Worm (Caenorhabditis elegans) whole organism, mixed stage, embryonic: Measurements from ENCODE around the gene pfut-1.
A peak's percentile ranks its signal among the peaks of the same experiment; 100 is the strongest.

Source experiments
- M03D4.4 ChIP-seq: sonication (generic microtip); optimal IDR thresholded peaks from 2 replicates; lab custom pipeline; 2017; ENCODE audit warnings: mild to moderate bottlenecking, missing genetic modification characterization, missing compliant biosample characterization
- bed-3 ChIP-seq: fragments of 200-800 bp; sonication (Bioruptor generic); optimal IDR thresholded peaks from 3 replicates; lab custom pipeline; 2018; ENCODE audit warnings: mild to moderate bottlenecking, missing genetic modification characterization, moderate library complexity, missing compliant biosample characterization
- blmp-1 ChIP-seq: fragments of 150-350 bp; optimal IDR thresholded peaks from 2 replicates; lab custom pipeline; 2014; ENCODE audit warnings: missing biosample characterization, missing genetic modification characterization
- ceh-39 ChIP-seq: fragments of 150-350 bp; optimal IDR thresholded peaks from 2 replicates; lab custom pipeline; 2014; ENCODE audit warnings: missing biosample characterization, missing genetic modification characterization
- ceh-43 ChIP-seq: fragments of 200-800 bp; sonication (Bioruptor generic); optimal IDR thresholded peaks from 2 replicates; lab custom pipeline; 2018; ENCODE audit warnings: mild to moderate bottlenecking, missing genetic modification characterization, moderate library complexity, missing compliant biosample characterization
- ceh-83 ChIP-seq: fragments of 200-800 bp; sonication (Bioruptor generic); optimal IDR thresholded peaks from 2 replicates; lab custom pipeline; 2018; ENCODE audit warnings: mild to moderate bottlenecking, missing genetic modification characterization, missing compliant biosample characterization
- ces-1 ChIP-seq: fragments of 150-350 bp; optimal IDR thresholded peaks from 2 replicates; lab custom pipeline; 2014; ENCODE audit warnings: missing biosample characterization, missing genetic modification reagents, missing genetic modification characterization
- cnd-1 ChIP-seq: fragments of 200-800 bp; sonication (Bioruptor generic); optimal IDR thresholded peaks from 2 replicates; lab custom pipeline; 2018; ENCODE audit warnings: mild to moderate bottlenecking, missing genetic modification characterization, missing compliant biosample characterization
- drap-1 ChIP-seq: fragments of 200-800 bp; sonication (Bioruptor generic); optimal IDR thresholded peaks from 3 replicates; lab custom pipeline; 2018; ENCODE audit warnings: mild to moderate bottlenecking, missing genetic modification characterization, missing compliant biosample characterization
- elt-1 ChIP-seq: sonication (generic microtip); optimal IDR thresholded peaks from 2 replicates; lab custom pipeline; 2017; ENCODE audit warnings: missing genetic modification characterization, mild to moderate bottlenecking, missing compliant biosample characterization, antibody characterized with exemption, moderate library complexity, borderline replicate concordance; ENCODE audit not compliant: insufficient read depth
- elt-3 ChIP-seq: fragments of 150-350 bp; optimal IDR thresholded peaks from 2 replicates; lab custom pipeline; 2014; ENCODE audit warnings: missing biosample characterization, missing genetic modification characterization
- flh-1 ChIP-seq: fragments of 200-800 bp; sonication (Bioruptor generic); optimal IDR thresholded peaks from 2 replicates; lab custom pipeline; 2018; ENCODE audit warnings: mild to moderate bottlenecking, missing genetic modification characterization, moderate library complexity, missing compliant biosample characterization
- ham-2 ChIP-seq: fragments of 200-800 bp; sonication (Bioruptor generic); optimal IDR thresholded peaks from 2 replicates; lab custom pipeline; 2018; ENCODE audit warnings: mild to moderate bottlenecking, missing genetic modification characterization, missing compliant biosample characterization
- hlh-1 ChIP-seq: fragments of 150-350 bp; optimal IDR thresholded peaks from 2 replicates; lab custom pipeline; 2014; ENCODE audit warnings: missing biosample characterization, missing genetic modification reagents, missing genetic modification characterization
- lin-13 ChIP-seq: fragments of 150-350 bp; optimal IDR thresholded peaks from 2 replicates; lab custom pipeline; 2014; ENCODE audit warnings: missing biosample characterization, missing genetic modification characterization
- lsy-2 ChIP-seq: fragments of 150-350 bp; optimal IDR thresholded peaks from 2 replicates; lab custom pipeline; 2014; ENCODE audit warnings: missing biosample characterization, missing genetic modification characterization
- mab-5 ChIP-seq: fragments of 150-350 bp; optimal IDR thresholded peaks from 2 replicates; lab custom pipeline; 2014; ENCODE audit warnings: missing biosample characterization, missing genetic modification characterization
- mep-1 ChIP-seq: fragments of 150-350 bp; optimal IDR thresholded peaks from 2 replicates; lab custom pipeline; 2017; ENCODE audit warnings: missing biosample characterization, missing genetic modification reagents, missing genetic modification characterization, inconsistent platforms
- mls-2 ChIP-seq: sonication (generic microtip); optimal IDR thresholded peaks from 2 replicates; lab custom pipeline; 2016; ENCODE audit warnings: mild to moderate bottlenecking, missing genetic modification characterization, moderate library complexity, missing compliant biosample characterization
- nhr-12 ChIP-seq: fragments of 150-350 bp; optimal IDR thresholded peaks from 2 replicates; lab custom pipeline; 2014; ENCODE audit warnings: missing biosample characterization, missing genetic modification characterization
- nhr-2 ChIP-seq: fragments of 150-350 bp; optimal IDR thresholded peaks from 2 replicates; lab custom pipeline; 2014; ENCODE audit warnings: missing biosample characterization, missing genetic modification characterization
- nhr-237 ChIP-seq: fragments of 150-350 bp; optimal IDR thresholded peaks from 2 replicates; lab custom pipeline; 2014; ENCODE audit warnings: missing biosample characterization, missing genetic modification characterization
- nhr-28 ChIP-seq: fragments of 150-350 bp; optimal IDR thresholded peaks from 2 replicates; lab custom pipeline; 2014; ENCODE audit warnings: missing biosample characterization, missing genetic modification characterization
- nhr-76 ChIP-seq: sonication (generic microtip); optimal IDR thresholded peaks from 2 replicates; lab custom pipeline; 2017; ENCODE audit warnings: missing biosample characterization, missing genetic modification characterization
- sptf-1 ChIP-seq: sonication (generic microtip); optimal IDR thresholded peaks from 2 replicates; lab custom pipeline; 2017; ENCODE audit warnings: mild to moderate bottlenecking, missing genetic modification characterization, moderate library complexity, missing compliant biosample characterization
- unc-120 ChIP-seq: sonication (generic microtip); optimal IDR thresholded peaks from 2 replicates; lab custom pipeline; 2017; ENCODE audit warnings: missing genetic modification characterization, missing compliant biosample characterization; ENCODE audit not compliant: poor library complexity, severe bottlenecking
- unc-39 ChIP-seq: fragments of 150-350 bp; optimal IDR thresholded peaks from 2 replicates; lab custom pipeline; 2014; ENCODE audit warnings: missing biosample characterization, missing genetic modification characterization
- unc-62 ChIP-seq: fragments of 150-350 bp; optimal IDR thresholded peaks from 2 replicates; lab custom pipeline; 2014; ENCODE audit warnings: missing biosample characterization, missing genetic modification reagents, missing genetic modification characterization
- zip-8 ChIP-seq: fragments of 150-350 bp; optimal IDR thresholded peaks from 2 replicates; lab custom pipeline; 2014; ENCODE audit warnings: missing biosample characterization, missing genetic modification characterization

The pfut-1 gene

DNA sequence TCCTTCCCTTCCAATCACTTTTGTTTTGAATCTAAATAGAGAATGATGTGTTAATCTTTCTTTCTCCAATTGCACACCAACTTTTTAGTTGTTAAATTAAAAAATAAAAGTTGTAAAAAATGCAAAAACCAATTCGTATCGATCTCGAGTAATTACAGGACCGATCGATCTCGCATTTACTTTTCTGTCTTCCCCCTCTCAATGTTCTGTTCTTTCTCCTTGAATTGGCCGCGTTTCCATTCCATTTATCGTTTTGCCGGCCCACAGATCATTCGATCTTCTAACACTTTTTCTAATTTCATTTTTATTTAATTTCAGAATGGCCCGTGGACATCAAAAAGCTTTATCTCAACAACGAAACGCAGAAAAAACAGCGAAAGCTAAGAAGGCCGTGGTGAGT lies 30.4 kb upstream of the pfut-1 start, which contains the start of gene K10B3.1:
K10B3.1 (plus strand) TSS at position 301 of the 400 bp plus-strand sequence.
- TF ChIP-seq unc-62 (no peak), nhr-237 (tag; lab: Kevin White, UChicago) (no peak), ceh-39 (tag; lab: Kevin White, UChicago) (no peak)

DNA sequence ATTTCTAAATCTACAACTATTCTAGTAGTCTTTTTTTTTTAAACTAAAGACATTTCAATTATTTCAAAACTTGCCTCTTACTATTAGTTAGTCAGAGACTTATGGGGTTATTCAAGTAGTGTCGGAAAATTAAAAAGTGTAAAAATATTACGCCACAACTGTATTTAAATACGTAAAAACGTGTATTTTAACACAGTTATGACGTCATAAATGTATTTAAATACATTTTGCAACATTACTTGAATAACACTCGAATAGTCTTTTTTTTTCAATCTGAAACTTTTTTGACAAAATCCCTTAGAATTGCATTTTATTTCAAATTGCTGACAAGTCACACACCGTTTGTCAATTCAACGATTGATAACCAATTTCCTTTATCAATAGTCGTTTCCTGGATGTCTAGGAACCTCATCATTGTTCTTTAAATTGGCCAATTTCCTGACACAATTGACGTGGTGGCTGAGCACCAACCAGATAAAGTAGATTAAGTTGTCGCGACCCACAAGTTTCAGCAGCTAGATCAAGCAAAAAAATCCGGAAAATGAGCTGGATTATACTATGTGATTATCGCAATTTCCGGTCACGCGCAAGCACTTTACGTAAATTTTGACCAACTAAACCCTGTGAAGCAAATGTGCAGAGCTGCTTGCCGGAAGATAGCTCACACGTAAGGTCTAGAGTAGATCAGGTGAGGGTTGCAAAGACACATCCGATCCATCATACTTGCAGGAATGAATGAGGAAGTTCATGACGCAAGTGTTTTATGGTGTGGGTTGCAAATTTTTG lies 25.9 kb upstream of the pfut-1 start:
- TF ChIP-seq zip-8 (peak; percentile 97), lin-13 (no peak), ceh-83 (GFP tag; lab: Kevin White, UChicago) (no peak), ham-2 (no peak), elt-3 (tag; lab: Kevin White, UChicago) (no peak), bed-3 (no peak)

DNA sequence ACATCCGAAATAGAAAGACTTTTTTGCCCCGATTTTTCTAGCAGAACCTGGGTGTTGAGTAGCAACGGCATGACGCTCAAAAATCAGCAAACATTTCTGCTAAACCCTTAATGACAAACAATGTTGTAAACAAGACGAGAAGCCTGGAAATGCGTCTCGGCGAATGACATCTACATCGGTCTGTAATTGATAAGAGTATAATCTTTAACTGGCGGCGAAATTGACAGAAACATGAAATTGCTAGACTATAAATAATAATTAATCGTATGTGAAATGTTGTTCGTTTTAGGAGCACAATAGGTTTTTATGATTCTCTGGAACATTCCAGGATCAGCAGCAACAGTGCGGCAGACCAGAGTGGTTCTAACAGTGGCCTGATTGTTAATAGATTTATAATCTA lies 23.9 kb upstream of the pfut-1 start:
- no peak for TF ChIP-seq elt-1 (tag; lab: Kevin White, UChicago)
- TF ChIP-seq mep-1 (tag; lab: Kevin White, UChicago): no peak
- no peak for TF ChIP-seq nhr-237 (tag; lab: Kevin White, UChicago)
- no peak for TF ChIP-seq bed-3
- no peak for TF ChIP-seq nhr-12 (tag; lab: Kevin White, UChicago)
- no peak for TF ChIP-seq ceh-43 (GFP tag; lab: Kevin White, UChicago)
- TF ChIP-seq mab-5 (tag; lab: Kevin White, UChicago): no peak
- no peak for TF ChIP-seq nhr-2 (tag; lab: Kevin White, UChicago)
- TF ChIP-seq lin-13: no peak
- TF ChIP-seq sptf-1 (tag; lab: Kevin White, UChicago): no peak
- TF ChIP-seq lsy-2 (tag; lab: Kevin White, UChicago): no peak
- TF ChIP-seq nhr-28 (tag; lab: Kevin White, UChicago): no peak
- TF ChIP-seq nhr-76 (tag; lab: Kevin White, UChicago): no peak
- TF ChIP-seq, all 35 proteins: peak for 0

DNA sequence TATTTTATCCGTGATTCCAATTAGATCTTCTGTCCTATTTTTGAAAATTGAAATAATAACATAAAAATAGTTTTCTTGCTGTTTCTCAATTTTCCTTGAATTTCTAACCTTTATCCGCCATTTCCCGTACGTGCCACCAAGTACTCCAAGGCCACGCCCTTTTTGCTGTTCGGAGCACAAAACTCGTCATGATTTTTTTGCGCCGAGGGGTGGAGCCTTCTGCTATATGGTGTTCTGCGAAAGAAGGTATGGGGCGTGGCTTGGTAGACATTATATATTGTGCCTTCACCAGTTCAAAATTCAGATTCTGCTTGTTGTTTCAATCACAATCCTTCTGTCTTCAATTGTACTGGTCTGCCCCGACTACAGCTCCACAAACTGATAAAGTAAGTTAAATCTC lies 20.4 kb upstream of the pfut-1 start, which contains the start of gene C15C7.4:
C15C7.4 (plus strand) TSS at position 301 of the 400 bp plus-strand sequence.
- TF ChIP-seq cnd-1 (no peak), blmp-1 (tag; lab: Kevin White, UChicago) (no peak), M03D4.4 (no peak), lsy-2 (tag; lab: Kevin White, UChicago) (no peak)

DNA sequence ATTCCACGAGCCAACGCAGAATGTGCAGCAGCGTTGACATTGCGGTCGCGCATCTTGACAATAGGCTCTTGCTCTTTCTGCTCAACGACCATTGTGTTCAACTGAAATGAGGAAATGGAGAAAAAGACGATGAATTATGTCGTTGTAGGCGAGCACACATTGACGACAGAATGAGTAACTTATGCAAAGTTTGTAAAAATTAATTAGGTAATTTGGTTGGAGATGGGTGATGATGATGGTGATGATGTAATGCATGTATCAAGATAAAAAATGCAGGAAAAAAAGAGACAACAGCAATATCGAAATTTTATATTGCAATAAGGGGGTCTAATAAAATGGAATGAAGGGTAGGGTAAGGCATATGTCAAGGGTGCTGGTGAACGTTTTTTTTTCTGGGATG lies 13.3 kb upstream of the pfut-1 start, which contains the start of gene bbln-1:
bbln-1 (minus strand) TSS at position 101 of the 400 bp plus-strand sequence.
- TF ChIP-seq ceh-83 (GFP tag; lab: Kevin White, UChicago): no peak
- TF ChIP-seq lin-13: no peak
- no peak for TF ChIP-seq ces-1
- TF ChIP-seq zip-8: no peak
- TF ChIP-seq ceh-43 (GFP tag; lab: Kevin White, UChicago): no peak
- no peak for TF ChIP-seq bed-3
- no peak for TF ChIP-seq mab-5 (tag; lab: Kevin White, UChicago)
- no peak for TF ChIP-seq M03D4.4
- TF ChIP-seq unc-120 (tag; lab: Kevin White, UChicago): no peak

DNA sequence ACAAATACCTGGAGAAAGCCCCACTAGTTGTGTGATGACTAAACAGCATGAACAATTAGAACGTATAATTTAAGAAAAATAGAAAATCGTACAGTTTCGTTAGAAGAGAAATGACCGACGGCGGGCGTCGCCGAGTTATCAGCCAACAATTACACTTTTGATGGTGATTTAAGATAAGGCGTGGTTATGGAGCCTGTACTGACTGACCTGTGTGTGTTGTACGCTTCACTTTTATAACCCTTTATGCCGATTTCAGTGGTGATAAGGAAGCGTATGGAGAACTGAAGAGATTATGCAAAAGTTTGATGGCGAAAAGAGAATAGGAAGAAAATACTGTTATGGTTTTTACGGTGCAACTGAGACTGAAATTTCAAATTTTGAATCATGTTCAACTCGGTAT lies 12.5 kb upstream of the pfut-1 start:
- TF ChIP-seq unc-62 (no peak), unc-120 (tag; lab: Kevin White, UChicago) (no peak), flh-1 (GFP tag; lab: Kevin White, UChicago) (no peak), nhr-76 (tag; lab: Kevin White, UChicago) (no peak), drap-1 (GFP tag; lab: Kevin White, UChicago) (no peak), ces-1 (no peak), mls-2 (tag; lab: Kevin White, UChicago) (no peak), ceh-83 (GFP tag; lab: Kevin White, UChicago) (no peak), unc-39 (tag; lab: Kevin White, UChicago) (no peak), mep-1 (tag; lab: Kevin White, UChicago) (no peak), hlh-1 (tag; lab: Kevin White, UChicago) (no peak), nhr-237 (tag; lab: Kevin White, UChicago) (no peak), M03D4.4 (no peak)
- TF ChIP-seq, all 35 proteins: peak for 0
